Fruit fly (Drosophila melanogaster): ENCODE results near the gene CG11977.

DNA sequence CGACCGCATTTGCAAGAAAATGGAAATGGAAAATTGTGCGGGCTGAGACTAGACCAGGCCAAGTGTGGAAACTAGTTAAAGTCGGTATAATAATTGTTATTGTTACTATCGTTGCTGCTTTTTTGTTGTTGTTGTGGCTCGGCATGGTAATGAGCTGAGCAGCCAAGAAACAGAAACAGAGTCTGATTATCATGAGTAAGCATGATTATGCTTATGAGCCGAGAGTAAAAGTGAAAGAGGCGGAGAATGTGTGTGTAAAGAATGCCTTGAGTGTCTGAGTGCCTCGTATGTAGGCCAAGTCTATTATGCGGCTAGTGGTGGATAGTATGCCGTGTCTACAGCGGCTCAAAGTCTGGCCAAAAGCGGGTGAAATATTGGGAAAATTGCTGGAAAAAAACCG, 26.8 kb upstream of the CG11977 start:
- no peak for TF ChIP-seq CG32772 (GFP tag; IDR thresholded peaks at IDR 0.05)
- no peak for TF ChIP-seq Fer3 (tag; optimal IDR thresholded peaks at IDR 0.05)
- TF ChIP-seq Sox102F (GFP tag; optimal IDR thresholded peaks at IDR 0.05) = no peak
- TF ChIP-seq dysf (GFP tag; IDR thresholded peaks at IDR 0.05) = no peak
- TF ChIP-seq lov (optimal IDR thresholded peaks at IDR 0.05) = no peak
- no peak for TF ChIP-seq lov (GFP tag; IDR thresholded peaks at IDR 0.05)
- TF ChIP-seq ham (GFP tag; IDR thresholded peaks at IDR 0.05) = no peak
